Worm (Caenorhabditis elegans): ENCODE data around the gene F35E8.7.
"Not testable (repeated sequence)": the region's sequence is repeated elsewhere in the genome, so short reads cannot be mapped to it uniquely, and the experiment has no call there.

The F35E8.7 gene

DNA sequence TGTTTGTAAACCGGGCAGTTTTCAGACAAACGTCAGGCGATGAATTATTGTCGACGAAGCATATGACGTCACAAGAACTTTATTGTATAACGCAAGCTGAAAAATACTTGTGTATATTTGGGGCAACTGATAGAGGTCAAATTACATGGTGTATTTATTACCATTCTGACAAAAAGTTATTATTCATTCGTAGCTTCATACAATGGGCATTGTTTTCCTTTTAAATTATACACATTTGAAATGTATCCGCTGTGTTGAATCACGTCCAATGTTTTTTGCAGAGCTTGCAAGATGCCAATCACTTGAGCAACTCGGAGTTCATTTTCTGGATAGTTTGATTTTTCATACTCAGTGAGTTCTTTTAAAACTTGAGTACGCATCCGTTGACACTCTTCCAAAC, 9.2 kb downstream of the F35E8.7 start, which contains the start of gene F35E8.13:
Gene F35E8.13, plus strand, starts transcription at position 301 of the 400 bp plus-strand sequence.
- no peak for TF ChIP-seq tra-4 (tag; optimal IDR thresholded peaks at IDR 0.05)
- no peak for TF ChIP-seq ama-1 (optimal IDR thresholded peaks at IDR 0.05)
- TF ChIP-seq tbx-11 (GFP tag; IDR thresholded peaks at IDR 0.05), result no peak
- no peak for TF ChIP-seq tbx-37 (GFP tag; conservative IDR thresholded peaks at IDR 0.05)
- no peak for TF ChIP-seq aly-1 (tag; optimal IDR thresholded peaks at IDR 0.05)
- TF ChIP-seq F13C5.2 (tag; optimal IDR thresholded peaks at IDR 0.05), result no peak
- TF ChIP-seq B0310.2 (tag; optimal IDR thresholded peaks at IDR 0.05), result no peak
- no peak for TF ChIP-seq hmg-4 (GFP tag; optimal IDR thresholded peaks at IDR 0.05)
- no peak for TF ChIP-seq hmbx-1 (tag; optimal IDR thresholded peaks at IDR 0.05)
- no peak for TF ChIP-seq sea-1 (GFP tag; conservative IDR thresholded peaks at IDR 0.05)
- no peak for TF ChIP-seq hnd-1 (tag; optimal IDR thresholded peaks at IDR 0.05)
- no peak for TF ChIP-seq ets-7 (tag; optimal IDR thresholded peaks at IDR 0.05)
- no peak for TF ChIP-seq scrt-1 (GFP tag; IDR thresholded peaks at IDR 0.05)
- no peak for TF ChIP-seq ceh-36 (tag; optimal IDR thresholded peaks at IDR 0.05)
- no peak for TF ChIP-seq flt-1 (GFP tag; IDR thresholded peaks at IDR 0.05)
- no peak for TF ChIP-seq pes-1 (GFP tag; IDR thresholded peaks at IDR 0.05)
- TF ChIP-seq ceh-13 (GFP tag; optimal IDR thresholded peaks at IDR 0.05), result no peak

DNA sequence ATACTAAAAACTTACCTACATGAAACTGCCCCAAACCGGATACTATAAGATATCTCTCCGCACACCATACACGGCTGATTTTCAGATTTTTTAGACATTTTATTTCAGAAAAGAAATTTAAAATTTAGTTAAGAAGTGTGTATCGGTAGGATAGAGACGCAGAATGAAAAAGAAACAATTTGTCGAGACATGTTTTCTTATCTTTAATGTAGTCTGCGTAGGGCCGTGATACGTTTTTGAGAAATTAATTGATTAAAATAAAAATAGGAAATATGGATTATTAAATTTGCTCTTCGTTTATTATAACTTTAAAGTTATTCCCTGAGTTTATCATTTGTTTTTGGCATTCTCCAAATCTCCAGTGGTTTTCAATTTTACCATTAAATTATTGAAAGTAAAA, 10.5 kb downstream of the F35E8.7 start, which contains the start of gene nhr-108:
Gene nhr-108, minus strand, starts transcription at position 166 of the 400 bp plus-strand sequence.
- no peak for TF ChIP-seq hmg-4 (GFP tag; optimal IDR thresholded peaks at IDR 0.05)
- no peak for TF ChIP-seq ets-7 (tag; optimal IDR thresholded peaks at IDR 0.05)
- TF ChIP-seq tbx-37 (GFP tag; conservative IDR thresholded peaks at IDR 0.05), result no peak
- TF ChIP-seq hmbx-1 (tag; optimal IDR thresholded peaks at IDR 0.05), result no peak
- TF ChIP-seq tra-4 (tag; optimal IDR thresholded peaks at IDR 0.05), result no peak
- no peak for TF ChIP-seq hnd-1 (tag; optimal IDR thresholded peaks at IDR 0.05)
- TF ChIP-seq tbx-11 (GFP tag; IDR thresholded peaks at IDR 0.05), result no peak
- TF ChIP-seq ceh-36 (tag; optimal IDR thresholded peaks at IDR 0.05), result no peak

DNA sequence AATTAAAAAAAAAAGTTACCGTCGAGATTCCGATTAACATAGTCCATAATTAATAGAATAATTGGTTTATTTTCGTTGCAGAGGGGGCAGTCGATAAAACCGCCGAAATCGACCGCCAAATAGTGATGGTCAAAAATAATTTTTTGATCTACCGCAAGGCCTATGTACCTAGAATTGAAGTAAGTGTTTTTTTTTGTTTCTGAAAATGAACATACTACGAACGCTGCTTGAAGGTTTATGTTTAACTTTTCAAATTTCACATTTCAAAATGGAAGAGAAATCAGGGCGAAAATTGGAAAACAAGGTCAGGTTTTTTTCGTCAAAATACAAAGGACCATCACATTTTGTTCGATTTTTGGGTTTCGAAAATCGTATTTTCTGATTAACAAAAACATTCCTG, 14.5 kb downstream of the F35E8.7 start, which contains the start of gene pzf-1:
Gene pzf-1, minus strand, starts transcription at position 101 of the 400 bp plus-strand sequence.
- TF ChIP-seq B0310.2 (tag; optimal IDR thresholded peaks at IDR 0.05) (no peak), ceh-13 (GFP tag; optimal IDR thresholded peaks at IDR 0.05) (no peak), tra-4 (tag; optimal IDR thresholded peaks at IDR 0.05) (no peak), ceh-36 (tag; optimal IDR thresholded peaks at IDR 0.05) (no peak)

DNA sequence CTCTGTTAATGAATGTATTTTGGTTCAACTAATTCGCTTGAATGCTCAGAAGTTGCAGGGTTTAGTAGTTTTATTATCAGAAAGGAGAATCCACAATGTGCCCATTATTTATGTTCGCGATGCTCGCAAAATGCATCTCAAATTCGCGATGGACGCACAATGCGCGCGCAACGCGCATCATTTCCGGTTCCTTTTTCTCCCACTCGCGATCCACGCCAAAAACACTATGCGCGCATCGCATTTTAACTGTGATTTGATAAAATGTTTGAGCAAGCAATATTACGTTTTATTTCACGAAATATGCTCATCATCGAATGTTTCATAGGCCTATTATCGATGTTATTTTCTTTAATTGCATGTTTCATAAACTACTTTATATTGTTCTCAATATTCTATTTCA, 16.1 kb downstream of the F35E8.7 start, which contains the start of gene srbc-77:
Gene srbc-77, plus strand, starts transcription at position 301 of the 400 bp plus-strand sequence.
- not testable (repeated sequence) for TF ChIP-seq F13C5.2 (tag; optimal IDR thresholded peaks at IDR 0.05); hnd-1 (tag; optimal IDR thresholded peaks at IDR 0.05); flt-1 (GFP tag; IDR thresholded peaks at IDR 0.05)

DNA sequence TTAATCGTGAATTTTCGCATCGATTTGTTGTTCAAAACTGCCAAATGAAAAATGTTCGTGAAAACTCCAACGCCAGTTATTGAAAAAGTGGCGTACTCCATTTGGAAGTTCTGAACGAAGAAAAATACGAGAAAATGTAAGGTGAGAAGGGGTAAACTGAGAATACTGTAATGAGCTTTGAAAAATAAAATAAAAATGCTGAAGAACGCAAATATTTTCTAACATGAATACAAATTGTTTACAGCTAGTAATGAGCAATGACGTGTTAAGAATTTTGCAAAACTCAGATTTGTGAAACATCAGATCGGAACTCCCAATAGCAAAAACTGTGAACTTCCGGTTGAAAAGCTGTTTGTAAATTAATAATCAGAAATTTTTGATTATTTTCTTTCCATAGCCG, 18.6 kb downstream of the F35E8.7 start, which contains the start of gene srw-26:
Gene srw-26, minus strand, starts transcription at position 101 of the 400 bp plus-strand sequence.
- no peak for TF ChIP-seq B0310.2 (tag; optimal IDR thresholded peaks at IDR 0.05)
- TF ChIP-seq sea-1 (GFP tag; conservative IDR thresholded peaks at IDR 0.05), result no peak
- TF ChIP-seq ama-1 (optimal IDR thresholded peaks at IDR 0.05), result no peak
- no peak for TF ChIP-seq hmbx-1 (tag; optimal IDR thresholded peaks at IDR 0.05)
- no peak for TF ChIP-seq aly-1 (tag; optimal IDR thresholded peaks at IDR 0.05)
- TF ChIP-seq ets-7 (tag; optimal IDR thresholded peaks at IDR 0.05), result no peak
- no peak for TF ChIP-seq flt-1 (GFP tag; IDR thresholded peaks at IDR 0.05)
- TF ChIP-seq ceh-36 (tag; optimal IDR thresholded peaks at IDR 0.05), result no peak
- TF ChIP-seq pes-1 (GFP tag; IDR thresholded peaks at IDR 0.05), result no peak
- TF ChIP-seq tra-4 (tag; optimal IDR thresholded peaks at IDR 0.05), result no peak
- no peak for TF ChIP-seq hmg-4 (GFP tag; optimal IDR thresholded peaks at IDR 0.05)
- no peak for TF ChIP-seq ceh-13 (GFP tag; optimal IDR thresholded peaks at IDR 0.05)
- no peak for TF ChIP-seq scrt-1 (GFP tag; IDR thresholded peaks at IDR 0.05)
- no peak for TF ChIP-seq F13C5.2 (tag; optimal IDR thresholded peaks at IDR 0.05)
- TF ChIP-seq hnd-1 (tag; optimal IDR thresholded peaks at IDR 0.05), result no peak
- TF ChIP-seq tbx-37 (GFP tag; conservative IDR thresholded peaks at IDR 0.05), result no peak
- no peak for TF ChIP-seq tbx-11 (GFP tag; IDR thresholded peaks at IDR 0.05)

DNA sequence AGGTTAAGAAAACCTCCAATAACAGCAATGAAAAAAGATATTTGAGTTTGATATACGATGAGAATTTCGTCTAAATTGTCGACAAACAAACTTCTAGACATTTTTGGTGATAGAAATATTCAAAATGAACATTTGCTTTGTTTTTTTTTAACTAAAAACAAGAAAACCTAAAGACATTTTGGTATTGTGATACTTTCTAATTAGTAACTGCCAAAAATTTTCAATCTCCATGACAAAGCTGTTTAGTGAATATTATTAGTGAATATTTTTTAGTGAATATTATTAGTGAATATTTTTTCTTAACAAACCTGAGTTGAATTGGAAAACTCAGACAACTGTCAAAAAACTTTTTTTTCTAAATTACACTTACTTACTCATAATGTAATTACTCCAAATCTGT, 26.4 kb downstream of the F35E8.7 start, which contains the start of gene srw-55:
Gene srw-55, minus strand, starts transcription at position 101 of the 400 bp plus-strand sequence.
- TF ChIP-seq aly-1 (tag; optimal IDR thresholded peaks at IDR 0.05), result no peak
- TF ChIP-seq tbx-11 (GFP tag; IDR thresholded peaks at IDR 0.05), result no peak
- no peak for TF ChIP-seq hmbx-1 (tag; optimal IDR thresholded peaks at IDR 0.05)
- no peak for TF ChIP-seq hmg-4 (GFP tag; optimal IDR thresholded peaks at IDR 0.05)
- TF ChIP-seq ets-7 (tag; optimal IDR thresholded peaks at IDR 0.05), result no peak
- no peak for TF ChIP-seq hnd-1 (tag; optimal IDR thresholded peaks at IDR 0.05)
- TF ChIP-seq pes-1 (GFP tag; IDR thresholded peaks at IDR 0.05), result no peak
- TF ChIP-seq flt-1 (GFP tag; IDR thresholded peaks at IDR 0.05), result no peak
- TF ChIP-seq ceh-36 (tag; optimal IDR thresholded peaks at IDR 0.05), result no peak
- no peak for TF ChIP-seq scrt-1 (GFP tag; IDR thresholded peaks at IDR 0.05)
- TF ChIP-seq B0310.2 (tag; optimal IDR thresholded peaks at IDR 0.05), result no peak
- no peak for TF ChIP-seq tbx-37 (GFP tag; conservative IDR thresholded peaks at IDR 0.05)
- TF ChIP-seq ama-1 (optimal IDR thresholded peaks at IDR 0.05), result no peak
- no peak for TF ChIP-seq tra-4 (tag; optimal IDR thresholded peaks at IDR 0.05)
- no peak for TF ChIP-seq sea-1 (GFP tag; conservative IDR thresholded peaks at IDR 0.05)
- TF ChIP-seq F13C5.2 (tag; optimal IDR thresholded peaks at IDR 0.05), result no peak
- TF ChIP-seq ceh-13 (GFP tag; optimal IDR thresholded peaks at IDR 0.05), result no peak

DNA sequence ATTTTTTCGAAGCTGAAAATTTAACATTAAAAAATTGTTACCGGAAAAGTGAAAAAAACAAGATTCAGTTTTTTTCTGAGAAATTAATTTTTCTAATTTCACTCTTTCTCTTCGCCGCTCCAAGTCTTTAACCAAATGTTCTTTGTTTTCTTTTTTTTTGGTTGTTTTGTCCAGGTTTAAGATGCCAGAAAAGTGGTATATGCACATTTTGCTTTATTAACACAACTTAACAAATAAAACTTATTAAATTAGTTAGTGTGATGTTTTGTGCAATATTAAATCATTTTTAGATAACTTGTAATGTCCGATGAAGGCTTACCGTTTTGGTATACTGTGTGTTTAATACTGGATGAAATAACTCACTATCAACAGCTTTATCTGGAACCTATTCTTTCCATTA, 29.3 kb downstream of the F35E8.7 start, which contains the start of gene srw-53:
Gene srw-53, plus strand, starts transcription at position 301 of the 400 bp plus-strand sequence.
- no peak for TF ChIP-seq hmbx-1 (tag; optimal IDR thresholded peaks at IDR 0.05)
- no peak for TF ChIP-seq ama-1 (optimal IDR thresholded peaks at IDR 0.05)
- TF ChIP-seq flt-1 (GFP tag; IDR thresholded peaks at IDR 0.05), result no peak
- no peak for TF ChIP-seq F13C5.2 (tag; optimal IDR thresholded peaks at IDR 0.05)
- TF ChIP-seq hnd-1 (tag; optimal IDR thresholded peaks at IDR 0.05), result no peak
- TF ChIP-seq ets-7 (tag; optimal IDR thresholded peaks at IDR 0.05), result no peak
- no peak for TF ChIP-seq B0310.2 (tag; optimal IDR thresholded peaks at IDR 0.05)
- no peak for TF ChIP-seq tbx-11 (GFP tag; IDR thresholded peaks at IDR 0.05)
- TF ChIP-seq scrt-1 (GFP tag; IDR thresholded peaks at IDR 0.05), result no peak
- no peak for TF ChIP-seq ceh-36 (tag; optimal IDR thresholded peaks at IDR 0.05)
- no peak for TF ChIP-seq tra-4 (tag; optimal IDR thresholded peaks at IDR 0.05)
- no peak for TF ChIP-seq pes-1 (GFP tag; IDR thresholded peaks at IDR 0.05)
- no peak for TF ChIP-seq sea-1 (GFP tag; conservative IDR thresholded peaks at IDR 0.05)
- no peak for TF ChIP-seq aly-1 (tag; optimal IDR thresholded peaks at IDR 0.05)
- no peak for TF ChIP-seq tbx-37 (GFP tag; conservative IDR thresholded peaks at IDR 0.05)
- no peak for TF ChIP-seq hmg-4 (GFP tag; optimal IDR thresholded peaks at IDR 0.05)
